Fruit fly (Drosophila melanogaster) whole organism, embryonic: Measurements from ENCODE around the gene CG7985.

Experiments used
- CG10209 ChIP-seq: fragments of 200-800 bp; sonication (Bioruptor generic); optimal IDR thresholded peaks from 3 replicates; lab custom pipeline; 2017; ENCODE audit warnings: missing biosample characterization, mild to moderate bottlenecking, missing genetic modification characterization, missing genetic modification reagents
- CG12236 ChIP-seq: fragments of 200-800 bp; sonication (Bioruptor generic); optimal IDR thresholded peaks from 2 replicates; lab custom pipeline; 2016; ENCODE audit warnings: missing biosample characterization, missing genetic modification characterization
- CG15479 ChIP-seq: fragments of 200-800 bp; sonication (Bioruptor generic); optimal IDR thresholded peaks from 3 replicates; lab custom pipeline; 2019; ENCODE audit warnings: missing biosample characterization, mild to moderate bottlenecking, missing genetic modification characterization, moderate library complexity
- CG16815 ChIP-seq: fragments of 200-800 bp; sonication (Bioruptor generic); optimal IDR thresholded peaks from 3 replicates; lab custom pipeline; 2017; ENCODE audit warnings: missing biosample characterization, mild to moderate bottlenecking, missing genetic modification characterization
- CG17361 ChIP-seq: fragments of 200-800 bp; sonication (Bioruptor generic); IDR thresholded peaks from 3 replicates; pipeline ENCODE4 v1.3.6; 2022; ENCODE audit warnings: missing biosample characterization, missing genetic modification characterization
- CG17612 ChIP-seq: fragments of 200-800 bp; sonication (Bioruptor generic); IDR thresholded peaks from 2 replicates; pipeline ENCODE4 v1.3.6; 2022; ENCODE audit warnings: missing biosample characterization, missing genetic modification characterization
- CG18599 ChIP-seq: fragments of 200-800 bp; sonication (Bioruptor generic); optimal IDR thresholded peaks from 3 replicates; lab custom pipeline; 2017; ENCODE audit warnings: missing biosample characterization, missing genetic modification characterization, mild to moderate bottlenecking, moderate library complexity, missing genetic modification reagents
- CG3065 ChIP-seq: fragments of 200-800 bp; sonication (Bioruptor generic); optimal IDR thresholded peaks from 2 replicates; lab custom pipeline; 2016; ENCODE audit warnings: missing biosample characterization, missing genetic modification characterization
- CG33557 ChIP-seq: fragments of 200-800 bp; sonication (Bioruptor generic); optimal IDR thresholded peaks from 2 replicates; lab custom pipeline; 2019; ENCODE audit warnings: missing biosample characterization, mild to moderate bottlenecking, missing genetic modification characterization, moderate library complexity
- CG34224 ChIP-seq: fragments of 200-800 bp; sonication (Bioruptor generic); IDR thresholded peaks from 3 replicates; pipeline ENCODE4 v1.3.6; 2022; ENCODE audit warnings: missing biosample characterization, missing genetic modification characterization; ENCODE audit not compliant: partially characterized antibody
- CG43689 ChIP-seq: fragments of 200-800 bp; sonication (Bioruptor generic); IDR thresholded peaks from 2 replicates; pipeline ENCODE4 v1.3.6; 2022; ENCODE audit warnings: missing biosample characterization, missing genetic modification characterization
- CG6272 ChIP-seq: fragments of 200-800 bp; sonication (Bioruptor generic); IDR thresholded peaks from 2 replicates; pipeline ENCODE4 v1.3.6; 2022; ENCODE audit warnings: missing biosample characterization, missing genetic modification characterization
- CG8089 ChIP-seq: fragments of 200-800 bp; sonication (Bioruptor generic); optimal IDR thresholded peaks from 3 replicates; lab custom pipeline; 2016; ENCODE audit warnings: missing biosample characterization, missing genetic modification characterization
- CG9817 ChIP-seq: fragments of 200-800 bp; sonication (Bioruptor generic); optimal IDR thresholded peaks from 2 replicates; lab custom pipeline; 2018; ENCODE audit warnings: missing biosample characterization, mild to moderate bottlenecking, missing genetic modification characterization, moderate library complexity
- D19B ChIP-seq: fragments of 200-800 bp; sonication (Bioruptor generic); optimal IDR thresholded peaks from 2 replicates; lab custom pipeline; 2017; ENCODE audit warnings: missing biosample characterization, mild to moderate bottlenecking, missing genetic modification characterization
- Dad ChIP-seq: fragments of 200-800 bp; sonication (Bioruptor generic); optimal IDR thresholded peaks from 3 replicates; lab custom pipeline; 2016; ENCODE audit warnings: missing biosample characterization, missing genetic modification characterization
- E2f1 ChIP-seq: fragments of 200-800 bp; sonication (Bioruptor generic); IDR thresholded peaks from 2 replicates; pipeline ENCODE4 v1.3.6; 2022; ENCODE audit warnings: missing biosample characterization, missing genetic modification characterization
- HLH3B ChIP-seq: fragments of 200-800 bp; sonication (Bioruptor generic); IDR thresholded peaks from 2 replicates; pipeline ENCODE4 v1.3.6; 2022; ENCODE audit warnings: missing biosample characterization, missing genetic modification characterization
- HLHmδ ChIP-seq: fragments of 200-800 bp; sonication (Bioruptor generic); optimal IDR thresholded peaks from 2 replicates; lab custom pipeline; 2018; ENCODE audit warnings: missing biosample characterization, mild to moderate bottlenecking, missing genetic modification characterization, moderate library complexity
- HmgD ChIP-seq: fragments of 200-800 bp; sonication (Bioruptor generic); optimal IDR thresholded peaks from 3 replicates; lab custom pipeline; 2016; ENCODE audit warnings: missing biosample characterization, missing genetic modification characterization
- Lhr ChIP-seq: fragments of 200-800 bp; sonication (Bioruptor generic); optimal IDR thresholded peaks from 3 replicates; lab custom pipeline; 2017; ENCODE audit warnings: mild to moderate bottlenecking, missing biosample characterization, missing genetic modification reagents, missing genetic modification characterization
- Lpt ChIP-seq: fragments of >200 bp; optimal IDR thresholded peaks from 2 replicates; lab custom pipeline; 2018; ENCODE audit warnings: missing biosample characterization, missing genetic modification characterization
- Optix ChIP-seq: fragments of 200-800 bp; sonication (Bioruptor generic); IDR thresholded peaks from 3 replicates; pipeline ENCODE4 v1.3.6; 2022; ENCODE audit warnings: missing biosample characterization, missing genetic modification characterization
- Rx ChIP-seq: fragments of 200-800 bp; sonication (Bioruptor generic); IDR thresholded peaks from 2 replicates; pipeline ENCODE4 v1.3.6; 2022; ENCODE audit warnings: missing biosample characterization, missing genetic modification characterization
- Scr ChIP-seq: fragments of 200-800 bp; sonication (Bioruptor generic); IDR thresholded peaks from 2 replicates; pipeline ENCODE4 v1.3.6; 2022; ENCODE audit warnings: missing biosample characterization, missing genetic modification characterization; ENCODE audit not compliant: partially characterized antibody
- Sox100B ChIP-seq: fragments of 200-800 bp; sonication (Bioruptor generic); optimal IDR thresholded peaks from 3 replicates; lab custom pipeline; 2018; ENCODE audit warnings: missing biosample characterization, mild to moderate bottlenecking, missing genetic modification characterization
- Sry-β ChIP-seq: fragments of 200-800 bp; sonication (Bioruptor generic); optimal IDR thresholded peaks from 2 replicates; lab custom pipeline; 2018; ENCODE audit warnings: missing biosample characterization, mild to moderate bottlenecking, missing genetic modification characterization, moderate library complexity
- Trl ChIP-seq, 3 experiments: fragments of >200 bp in 2 of 3; fragments of 200-800 bp in 1 of 3; sonication (Bioruptor generic) in 1 of 3; optimal IDR thresholded peaks; 2 replicates in 1 of 3; 3 replicates in 2 of 3; lab custom pipeline; 2016 to 2017; ENCODE audit warnings: missing biosample characterization in 1 of 3, missing genetic modification characterization in 1 of 3
- Xbp1 ChIP-seq: fragments of 200-800 bp; sonication (Bioruptor generic); optimal IDR thresholded peaks from 3 replicates; lab custom pipeline; 2016; ENCODE audit warnings: missing biosample characterization, mild to moderate bottlenecking, missing genetic modification characterization
- ara ChIP-seq: fragments of 200-800 bp; sonication (Bioruptor generic); IDR thresholded peaks from 2 replicates; pipeline ENCODE4 v1.3.6; 2022; ENCODE audit warnings: missing biosample characterization, missing genetic modification characterization
- bbx ChIP-seq: fragments of 200-800 bp; sonication (Bioruptor generic); IDR thresholded peaks from 2 replicates; pipeline ENCODE4 v1.3.6; 2022; ENCODE audit warnings: missing biosample characterization, missing genetic modification characterization; ENCODE audit not compliant: partially characterized antibody
- cas ChIP-seq: fragments of 200-800 bp; sonication (Bioruptor generic); IDR thresholded peaks from 2 replicates; pipeline ENCODE4 v1.3.6; 2022; ENCODE audit warnings: missing biosample characterization, missing genetic modification characterization
- cato ChIP-seq: fragments of 200-800 bp; sonication (Bioruptor generic); optimal IDR thresholded peaks from 2 replicates; lab custom pipeline; 2016; ENCODE audit warnings: missing biosample characterization, missing genetic modification characterization, borderline replicate concordance
- cg ChIP-seq: fragments of 200-800 bp; sonication (Bioruptor generic); optimal IDR thresholded peaks from 3 replicates; lab custom pipeline; 2019; ENCODE audit warnings: missing biosample characterization, mild to moderate bottlenecking, missing genetic modification characterization, moderate library complexity
- crp ChIP-seq, 2 experiments: fragments of 200-800 bp; sonication (Bioruptor generic); optimal IDR thresholded peaks; 2 replicates in 1 of 2; 3 replicates in 1 of 2; lab custom pipeline; 2017; ENCODE audit warnings: missing biosample characterization in 2 of 2, missing genetic modification characterization in 2 of 2, mild to moderate bottlenecking in 1 of 2, moderate library complexity in 1 of 2
- dimm ChIP-seq: fragments of 200-800 bp; sonication (Bioruptor generic); IDR thresholded peaks from 2 replicates; pipeline ENCODE4 v1.3.6; 2022; ENCODE audit warnings: missing biosample characterization, missing genetic modification characterization
- dmrt11E ChIP-seq: fragments of 200-800 bp; sonication (Bioruptor generic); optimal IDR thresholded peaks from 3 replicates; lab custom pipeline; 2018; ENCODE audit warnings: missing biosample characterization, mild to moderate bottlenecking, missing genetic modification characterization, moderate library complexity
- en ChIP-seq: fragments of 200-800 bp; sonication (Bioruptor generic); optimal IDR thresholded peaks from 2 replicates; lab custom pipeline; 2016; ENCODE audit warnings: missing biosample characterization, missing genetic modification characterization
- ewg ChIP-seq: fragments of 200-800 bp; sonication (Bioruptor generic); optimal IDR thresholded peaks from 3 replicates; lab custom pipeline; 2017; ENCODE audit warnings: mild to moderate bottlenecking, missing biosample characterization, missing genetic modification reagents, missing genetic modification characterization
- kay ChIP-seq: fragments of 200-800 bp; sonication (Bioruptor generic); optimal IDR thresholded peaks from 2 replicates; lab custom pipeline; 2016; ENCODE audit warnings: missing biosample characterization, missing genetic modification characterization
- luna ChIP-seq: fragments of 200-800 bp; sonication (Bioruptor generic); optimal IDR thresholded peaks from 2 replicates; lab custom pipeline; 2016; ENCODE audit warnings: missing biosample characterization, missing genetic modification characterization
- nau ChIP-seq: fragments of 200-800 bp; sonication (Bioruptor generic); optimal IDR thresholded peaks from 3 replicates; lab custom pipeline; 2017; ENCODE audit warnings: missing biosample characterization, mild to moderate bottlenecking, missing genetic modification characterization, missing genetic modification reagents
- onecut ChIP-seq: fragments of 200-800 bp; sonication (Bioruptor generic); IDR thresholded peaks from 2 replicates; pipeline ENCODE4 v1.3.6; 2022; ENCODE audit warnings: missing biosample characterization, missing genetic modification characterization
- pfk ChIP-seq: fragments of 200-800 bp; sonication (Bioruptor generic); optimal IDR thresholded peaks from 2 replicates; lab custom pipeline; 2018; ENCODE audit warnings: missing biosample characterization, mild to moderate bottlenecking, missing genetic modification characterization, moderate library complexity
- pros ChIP-seq: fragments of 200-800 bp; sonication (Bioruptor generic); optimal IDR thresholded peaks from 3 replicates; lab custom pipeline; 2019; ENCODE audit warnings: missing biosample characterization, mild to moderate bottlenecking, missing genetic modification characterization, moderate library complexity
- pzg ChIP-seq: fragments of 200-800 bp; sonication (Bioruptor generic); optimal IDR thresholded peaks from 3 replicates; lab custom pipeline; 2018; ENCODE audit warnings: missing biosample characterization, mild to moderate bottlenecking, missing genetic modification characterization, moderate library complexity
- schlank ChIP-seq: fragments of 200-800 bp; sonication (Bioruptor generic); optimal IDR thresholded peaks from 2 replicates; lab custom pipeline; 2018; ENCODE audit warnings: missing biosample characterization, mild to moderate bottlenecking, missing genetic modification characterization
- tgo ChIP-seq: fragments of 200-800 bp; sonication (Bioruptor generic); IDR thresholded peaks from 3 replicates; pipeline ENCODE4 v1.3.6; 2022; ENCODE audit warnings: missing biosample characterization, missing genetic modification characterization
- zen ChIP-seq: fragments of 200-800 bp; sonication (Bioruptor generic); optimal IDR thresholded peaks from 3 replicates; lab custom pipeline; 2018; ENCODE audit warnings: missing biosample characterization, mild to moderate bottlenecking, missing genetic modification characterization, moderate library complexity

CG7985 gene

DNA sequence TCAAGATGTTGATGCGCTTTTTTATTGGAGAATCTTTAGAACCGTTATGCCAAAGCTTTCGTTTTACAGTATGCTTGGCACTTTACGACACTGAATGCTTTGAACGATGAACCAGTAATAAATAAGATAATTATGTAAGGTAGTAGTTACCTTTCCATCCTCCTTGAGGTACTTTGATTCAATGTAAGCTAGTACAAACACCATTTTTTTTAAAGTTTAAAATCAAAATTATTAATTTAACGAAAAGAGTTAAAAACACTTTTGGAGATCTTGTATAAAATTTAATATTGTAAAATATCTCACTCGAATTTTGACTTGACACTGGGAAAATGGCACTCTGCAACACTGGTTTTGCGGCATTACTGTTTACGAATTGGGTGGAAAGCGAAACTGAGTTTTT, 14.3 kb upstream of the CG7985 start, which contains the start of the genes Arp5 and CG7208 (continued):
- no peak for TF ChIP-seq CG17612 (GFP tag; lab: Robert Waterston, UW)
- 0 out of 2 replicates have a peak, but pooled peaks have one; percentile 12 for TF ChIP-seq bbx
- no peak for TF ChIP-seq CG3065 (GFP tag; lab: Kevin White, UChicago)
- TF ChIP-seq kay (GFP tag; lab: Kevin White, UChicago) = peak; percentile 43
- TF ChIP-seq Trl (optimal IDR thresholded peaks at IDR 0.05; lab: Kevin White, UChicago) = no peak
- peak; percentile 46 for TF ChIP-seq Trl (GFP tag; optimal IDR thresholded peaks at IDR 0.05; lab: Kevin White, UChicago)
- TF ChIP-seq Lpt (GFP tag; lab: Kevin White, UChicago) = no peak
- TF ChIP-seq tgo (GFP tag; lab: Robert Waterston, UW) = peak; percentile 66
- no peak for TF ChIP-seq CG43689
- TF ChIP-seq HmgD = no peak
- TF ChIP-seq HLH3B (GFP tag; lab: Robert Waterston, UW) = no peak
- TF ChIP-seq Optix (GFP tag; lab: Robert Waterston, UW) = no peak
- TF ChIP-seq D19B (GFP tag; lab: Kevin White, UChicago) = peak; percentile 42
- 0 out of 2 replicates have a peak, but pooled peaks have one; percentile 30 for TF ChIP-seq E2f1 (GFP tag; lab: Robert Waterston, UW)
- TF ChIP-seq Dad (GFP tag; lab: Kevin White, UChicago) = peak; percentile 36
- peak; percentile 19 for TF ChIP-seq CG33557
- no peak for TF ChIP-seq CG15479 (GFP tag; lab: Kevin White, UChicago)
- no peak for TF ChIP-seq pfk (GFP tag; lab: Kevin White, UChicago)
- TF ChIP-seq CG16815 (GFP tag; lab: Kevin White, UChicago) = peak; percentile 55
- peak; percentile 82 for TF ChIP-seq CG18599 (GFP tag; lab: Kevin White, UChicago)
- no peak for TF ChIP-seq HLHmδ (GFP tag; lab: Kevin White, UChicago)
- TF ChIP-seq Sry-β (GFP tag; lab: Kevin White, UChicago) = peak; percentile 73
- TF ChIP-seq pros (GFP tag; lab: Kevin White, UChicago) = no peak
- peak; percentile 67 for TF ChIP-seq CG17361 (GFP tag; lab: Robert Waterston, UW)
- TF ChIP-seq CG6272 (GFP tag; lab: Robert Waterston, UW) = peak; percentile 62
- peak; percentile 78 for TF ChIP-seq Xbp1 (GFP tag; lab: Kevin White, UChicago)
- TF ChIP-seq Rx (GFP tag; lab: Robert Waterston, UW) = no peak
- 0 out of 2 replicates have a peak, but pooled peaks have one; percentile 36 for TF ChIP-seq cas (GFP tag; lab: Robert Waterston, UW)
- no peak for TF ChIP-seq CG8089
- TF ChIP-seq onecut (GFP tag; lab: Robert Waterston, UW) = no peak
- TF ChIP-seq CG10209 (GFP tag; lab: Kevin White, UChicago) = peak; percentile 68
- 0 out of 2 replicates have a peak, but pooled peaks have one; percentile 31 for TF ChIP-seq ara
- no peak for TF ChIP-seq cg (GFP tag; lab: Kevin White, UChicago)
- peak; percentile 55 for TF ChIP-seq Lhr (GFP tag; lab: Kevin White, UChicago)
- peak; percentile 48 for TF ChIP-seq ewg (GFP tag; lab: Kevin White, UChicago)
- TF ChIP-seq CG9817 (tag; lab: Kevin White, UChicago) = peak; percentile 63
- no peak for TF ChIP-seq nau
- TF ChIP-seq pzg (GFP tag; lab: Kevin White, UChicago) = peak; percentile 51
- TF ChIP-seq CG12236 (GFP tag; lab: Kevin White, UChicago) = no peak
- TF ChIP-seq luna (GFP tag; lab: Kevin White, UChicago) = peak; percentile 51
- peak; percentile 34 for TF ChIP-seq cato (GFP tag; lab: Kevin White, UChicago)
- peak; percentile 57 for TF ChIP-seq zen (tag; lab: Kevin White, UChicago)
- peak; percentile 40; the same call in 1 of the 2 replicates for TF ChIP-seq Scr (GFP tag; lab: Robert Waterston, UW)
- TF ChIP-seq CG34224 (GFP tag; lab: Robert Waterston, UW) = no peak; the same call in 2 of the 3 replicates
- TF ChIP-seq schlank (tag; lab: Kevin White, UChicago) = no peak
- TF ChIP-seq crp (GFP tag; optimal IDR thresholded peaks at IDR 0.05; lab: Kevin White, UChicago) = no peak
- TF ChIP-seq dimm (GFP tag; lab: Robert Waterston, UW) = no peak
- peak; percentile 0 for TF ChIP-seq en
- peak; percentile 34 for TF ChIP-seq dmrt11E (tag; lab: Kevin White, UChicago)
- peak; percentile 64 for TF ChIP-seq Sox100B (GFP tag; lab: Kevin White, UChicago)
